Worm (Caenorhabditis elegans) whole organism, L2 larva: ENCODE measurements around the gene C17B7.10.

Source experiments
- C34F6.9 ChIP-seq: fragments of 150-350 bp; optimal IDR thresholded peaks from 2 replicates; lab custom pipeline; 2014; ENCODE audit warnings: missing biosample characterization, missing genetic modification characterization
- alr-1 ChIP-seq: fragments of 150-350 bp; optimal IDR thresholded peaks from 2 replicates; lab custom pipeline; 2014; ENCODE audit warnings: missing biosample characterization, missing genetic modification characterization
- ama-1 ChIP-seq: fragments of 150-350 bp; optimal IDR thresholded peaks from 2 replicates; lab custom pipeline; 2018; ENCODE audit warnings: inconsistent platforms
- elt-3 ChIP-seq: sonication (generic microtip); optimal IDR thresholded peaks from 2 replicates; lab custom pipeline; 2017; ENCODE audit warnings: missing biosample characterization, missing genetic modification characterization
- lin-13 ChIP-seq: fragments of 150-350 bp; optimal IDR thresholded peaks from 2 replicates; lab custom pipeline; 2014; ENCODE audit warnings: missing biosample characterization, missing genetic modification reagents, missing genetic modification characterization
- lin-39 ChIP-seq: fragments of 150-350 bp; optimal IDR thresholded peaks from 2 replicates; lab custom pipeline; 2014; ENCODE audit warnings: missing biosample characterization, missing genetic modification reagents, missing genetic modification characterization
- lsy-2 ChIP-seq, 2 experiments: fragments of 150-350 bp in 1 of 2; sonication (generic microtip) in 1 of 2; optimal IDR thresholded peaks; 2 replicates each; lab custom pipeline; 2014 to 2017; ENCODE audit warnings: missing biosample characterization in 2 of 2, missing genetic modification characterization in 2 of 2
- mab-5 ChIP-seq: fragments of 150-350 bp; optimal IDR thresholded peaks from 2 replicates; lab custom pipeline; 2014; ENCODE audit warnings: missing biosample characterization, missing genetic modification characterization
- skn-1 ChIP-seq: sonication (generic microtip); optimal IDR thresholded peaks from 2 replicates; lab custom pipeline; 2017; ENCODE audit warnings: missing biosample characterization, missing genetic modification characterization
- ztf-11 ChIP-seq: sonication (generic microtip); optimal IDR thresholded peaks from 2 replicates; lab custom pipeline; 2017; ENCODE audit warnings: missing biosample characterization, missing genetic modification characterization
- ztf-4 ChIP-seq: fragments of 150-350 bp; optimal IDR thresholded peaks from 2 replicates; lab custom pipeline; 2014; ENCODE audit warnings: missing biosample characterization, missing genetic modification characterization

ce11 chrV:3361633-3362032, 19.8 kb upstream of the C17B7.10 start:
- TF ChIP-seq lin-39 (no peak), skn-1 (tag; lab: Kevin White, UChicago) (no peak), C34F6.9 (tag; lab: Kevin White, UChicago) (no peak), ztf-4 (tag; lab: Kevin White, UChicago) (no peak), ama-1 (lab: Kevin White, UChicago) (no peak), ztf-11 (no peak), lsy-2 (tag; optimal IDR thresholded peaks at IDR 0.05; lab: Kevin White, UChicago) (no peak), mab-5 (tag; lab: Kevin White, UChicago) (no peak), lin-13 (no peak), elt-3 (tag; lab: Kevin White, UChicago) (no peak), alr-1 (tag; lab: Kevin White, UChicago) (no peak)
